Worm (Caenorhabditis elegans): ENCODE data around the gene F58G6.3.

DNA sequence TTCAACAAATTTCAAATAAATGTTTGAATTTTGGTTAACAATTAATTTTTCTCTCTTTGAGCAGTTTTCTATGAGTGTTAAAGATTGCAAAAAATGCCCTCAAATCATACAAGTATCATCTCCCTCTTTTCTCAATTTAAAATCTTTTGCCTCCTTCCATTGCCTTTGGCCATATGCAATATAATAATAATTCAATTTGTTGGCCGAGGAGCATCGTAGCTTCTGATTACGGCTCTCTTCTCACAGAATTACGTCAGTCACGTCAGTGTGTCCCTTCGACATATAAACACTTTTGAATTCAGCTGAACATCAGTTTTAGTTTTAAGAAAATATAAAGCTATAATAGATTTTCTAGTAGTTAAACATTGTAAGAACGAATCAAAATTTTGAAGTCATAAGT is 2.2 kb downstream of the F58G6.3 start:
- TF ChIP-seq tbx-2 (tag; optimal IDR thresholded peaks at IDR 0.05): no peak
- no peak for TF ChIP-seq unc-130 (tag; optimal IDR thresholded peaks at IDR 0.05)
- no peak for TF ChIP-seq pag-3 (tag; optimal IDR thresholded peaks at IDR 0.05; ENCODE audit: borderline replicate concordance, insufficient read depth)
- TF ChIP-seq lin-13 (GFP tag; optimal IDR thresholded peaks at IDR 0.05): no peak
- no peak for TF ChIP-seq nhr-237 (tag; optimal IDR thresholded peaks at IDR 0.05)
- TF ChIP-seq efl-1 (optimal IDR thresholded peaks at IDR 0.05): no peak
- TF ChIP-seq efl-1 (GFP tag; optimal IDR thresholded peaks at IDR 0.05 in 1 of 2): no peak
- TF ChIP-seq zag-1 (tag; optimal IDR thresholded peaks at IDR 0.05): no peak
- no peak for TF ChIP-seq lir-3 (tag; optimal IDR thresholded peaks at IDR 0.05; ENCODE audit: poor library complexity)
- no peak for TF ChIP-seq ztf-11 (tag; optimal IDR thresholded peaks at IDR 0.05)
- TF ChIP-seq nhr-12 (tag; optimal IDR thresholded peaks at IDR 0.05): no peak
- no peak for TF ChIP-seq blmp-1 (tag; optimal IDR thresholded peaks at IDR 0.05)
- TF ChIP-seq lsy-2 (tag; optimal IDR thresholded peaks at IDR 0.05): no peak

Measured in whole organism, L1 larva.